Worm (Caenorhabditis elegans): ENCODE measurements around the gene gldi-11.

gldi-11 gene

DNA sequence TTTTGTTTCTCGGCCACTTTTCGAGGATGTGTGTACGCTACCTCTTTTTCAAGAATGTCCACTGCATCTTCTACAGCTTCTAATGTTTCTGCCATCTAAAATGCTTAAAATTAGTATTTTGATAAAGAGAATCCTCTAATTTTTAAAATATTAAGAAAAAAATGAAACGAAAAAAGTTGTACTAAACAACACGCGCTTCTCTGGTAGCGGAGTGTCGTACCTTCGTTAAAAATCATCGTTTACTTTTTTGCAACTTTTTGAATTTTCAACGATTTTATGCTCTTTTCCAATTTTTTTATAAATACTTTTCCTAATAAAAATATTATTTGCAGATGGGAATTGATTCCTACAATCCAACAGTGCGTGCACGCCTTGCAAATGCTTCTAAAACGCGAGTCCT, at the start of gene gldi-11, which contains the start of gene ZK546.2:
gldi-11 (minus strand) TSS at position 95 of the 400 bp plus-strand sequence.
ZK546.2 (plus strand) TSS at position 333 of the 400 bp plus-strand sequence.
- no peak for TF ChIP-seq nhr-77 (tag; optimal IDR thresholded peaks at IDR 0.05)
- TF ChIP-seq elt-3 (tag; optimal IDR thresholded peaks at IDR 0.05), result no peak
- no peak for TF ChIP-seq unc-62 (GFP tag; optimal IDR thresholded peaks at IDR 0.05)
- TF ChIP-seq ceh-82 (tag; optimal IDR thresholded peaks at IDR 0.05), result no peak
- no peak for TF ChIP-seq sem-4 (tag; optimal IDR thresholded peaks at IDR 0.05)
- TF ChIP-seq lsy-2 (tag; optimal IDR thresholded peaks at IDR 0.05), result peak in 1 of 2 experiments; percentile 29
- TF ChIP-seq lin-11 (tag; optimal IDR thresholded peaks at IDR 0.05), result no peak
- peak; percentile 49 for TF ChIP-seq ama-1 (optimal IDR thresholded peaks at IDR 0.05)
- no peak for TF ChIP-seq aly-2 (tag; optimal IDR thresholded peaks at IDR 0.05)
- TF ChIP-seq blmp-1 (tag; optimal IDR thresholded peaks at IDR 0.05; ENCODE audit: insufficient read depth), result no peak
- peak; percentile 27 for TF ChIP-seq unc-55 (GFP tag; optimal IDR thresholded peaks at IDR 0.05)
- TF ChIP-seq nhr-23 (tag; optimal IDR thresholded peaks at IDR 0.05), result no peak
- TF ChIP-seq nhr-11 (tag; optimal IDR thresholded peaks at IDR 0.05), result no peak
- TF ChIP-seq F13H6.1 (tag; optimal IDR thresholded peaks at IDR 0.05), result no peak
- no peak for TF ChIP-seq unc-39 (tag; optimal IDR thresholded peaks at IDR 0.05)
- TF ChIP-seq C34F6.9 (tag; optimal IDR thresholded peaks at IDR 0.05), result peak; percentile 39

DNA sequence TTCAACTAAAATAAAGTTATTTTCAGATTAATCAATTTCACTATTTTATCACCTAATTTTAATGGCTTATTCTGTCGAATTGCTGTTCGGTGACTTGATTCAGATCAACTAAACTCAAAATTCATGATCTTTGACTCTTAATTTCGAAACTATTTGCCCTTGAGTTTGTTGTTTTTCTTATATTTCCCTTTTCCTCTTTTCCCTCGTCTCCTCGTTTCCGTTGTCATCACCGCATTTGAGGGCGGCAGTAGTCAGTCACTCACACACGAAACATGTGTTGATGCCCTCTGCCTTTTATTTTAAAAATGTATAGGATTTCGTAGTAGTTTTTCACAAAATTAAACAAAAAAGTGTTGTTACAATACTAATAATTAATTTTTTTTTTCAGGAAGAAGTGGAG, 49.4 kb upstream of the gldi-11 start, which contains the start of gene rnh-1.0:
rnh-1.0 (plus strand) TSS at position 389 of the 400 bp plus-strand sequence.
- TF ChIP-seq C34F6.9 (tag; optimal IDR thresholded peaks at IDR 0.05) (peak; percentile 35), nhr-129 (tag; optimal IDR thresholded peaks at IDR 0.05) (peak; percentile 31), sem-4 (tag; optimal IDR thresholded peaks at IDR 0.05) (no peak)

DNA sequence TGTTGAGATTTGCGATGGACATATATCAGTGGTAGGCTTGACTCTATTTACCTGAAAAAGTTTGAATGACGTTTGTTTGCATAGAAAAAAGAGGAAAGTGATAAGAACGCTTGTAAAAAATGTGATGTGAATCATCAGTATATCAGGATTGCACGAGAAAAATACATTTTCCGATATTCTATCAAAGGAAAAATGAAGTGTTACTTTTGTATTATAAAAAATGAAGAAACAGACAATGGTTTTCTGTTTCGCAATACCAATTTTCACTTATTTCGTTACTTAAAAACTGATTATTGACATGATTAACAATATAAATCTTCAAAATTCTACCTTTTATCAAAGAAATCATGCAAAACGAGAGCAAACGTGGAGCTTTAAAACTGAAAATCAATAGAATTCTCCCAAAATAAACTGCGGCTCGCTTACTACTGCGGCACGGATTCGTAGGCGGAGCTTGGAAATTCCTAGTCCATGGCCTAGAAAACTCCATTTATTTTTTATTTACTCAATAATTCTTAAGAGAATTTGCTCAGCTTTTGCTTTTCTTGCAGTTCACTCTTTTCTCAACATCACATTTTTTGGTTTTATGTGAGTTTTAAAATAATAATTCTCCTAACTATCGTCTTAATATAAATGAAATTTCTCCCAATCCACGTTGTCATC, 48.1 kb upstream of the gldi-11 start, which contains the start of the genes eif-1 and vps-24:
eif-1 (minus strand) TSS at position 51 of the 663 bp plus-strand sequence.
vps-24 (plus strand) TSS at position 469 of the 663 bp plus-strand sequence.
- TF ChIP-seq C34F6.9 (tag; optimal IDR thresholded peaks at IDR 0.05) (peak; percentile 82), Y55F3AM.14 (GFP tag; optimal IDR thresholded peaks at IDR 0.05) (no peak), zag-1 (tag; optimal IDR thresholded peaks at IDR 0.05) (no peak), skn-1 (tag; optimal IDR thresholded peaks at IDR 0.05) (no peak), sma-9 (GFP tag; optimal IDR thresholded peaks at IDR 0.05) (peak; percentile 25), sma-9 (tag; optimal IDR thresholded peaks at IDR 0.05) (no peak), ztf-4 (tag; optimal IDR thresholded peaks at IDR 0.05) (no peak), ceh-82 (tag; optimal IDR thresholded peaks at IDR 0.05) (no peak), mbf-1 (tag; optimal IDR thresholded peaks at IDR 0.05) (no peak), alr-1 (tag; optimal IDR thresholded peaks at IDR 0.05) (no peak), mdl-1 (tag; optimal IDR thresholded peaks at IDR 0.05) (no peak), ztf-11 (tag; optimal IDR thresholded peaks at IDR 0.05) (no peak), lsy-2 (tag; optimal IDR thresholded peaks at IDR 0.05) (peak in 1 of 2 experiments; percentile 70), unc-62 (GFP tag; optimal IDR thresholded peaks at IDR 0.05) (no peak), lin-13 (GFP tag; optimal IDR thresholded peaks at IDR 0.05) (peak; percentile 53), nhr-77 (tag; optimal IDR thresholded peaks at IDR 0.05) (no peak), lin-11 (tag; optimal IDR thresholded peaks at IDR 0.05) (no peak), unc-55 (GFP tag; optimal IDR thresholded peaks at IDR 0.05) (peak; percentile 72), F13H6.1 (tag; optimal IDR thresholded peaks at IDR 0.05) (peak; percentile 30), ZK546.5 (tag; optimal IDR thresholded peaks at IDR 0.05) (no peak), lin-39 (tag; optimal IDR thresholded peaks at IDR 0.05) (no peak), egl-27 (tag; optimal IDR thresholded peaks at IDR 0.05) (no peak), sem-4 (tag; optimal IDR thresholded peaks at IDR 0.05) (no peak), unc-39 (tag; optimal IDR thresholded peaks at IDR 0.05) (no peak), nhr-12 (tag; optimal IDR thresholded peaks at IDR 0.05) (no peak), snpc-4 (tag; optimal IDR thresholded peaks at IDR 0.05) (peak; percentile 1), blmp-1 (tag; optimal IDR thresholded peaks at IDR 0.05; ENCODE audit: insufficient read depth) (peak; percentile 3), mab-5 (tag; optimal IDR thresholded peaks at IDR 0.05) (no peak), nhr-11 (tag; optimal IDR thresholded peaks at IDR 0.05) (no peak), nhr-6 (tag; optimal IDR thresholded peaks at IDR 0.05) (no peak), ama-1 (optimal IDR thresholded peaks at IDR 0.05) (no peak), nhr-23 (tag; optimal IDR thresholded peaks at IDR 0.05) (no peak), nhr-129 (tag; optimal IDR thresholded peaks at IDR 0.05) (peak; percentile 49), ceh-16 (tag; optimal IDR thresholded peaks at IDR 0.05) (no peak), crh-2 (tag; optimal IDR thresholded peaks at IDR 0.05) (peak; percentile 29), aly-2 (tag; optimal IDR thresholded peaks at IDR 0.05) (no peak), nhr-21 (tag; optimal IDR thresholded peaks at IDR 0.05) (no peak), elt-1 (tag; optimal IDR thresholded peaks at IDR 0.05) (no peak), sma-3 (GFP tag; optimal IDR thresholded peaks at IDR 0.05) (peak; percentile 4), peb-1 (tag; optimal IDR thresholded peaks at IDR 0.05) (no peak), nhr-25 (tag; optimal IDR thresholded peaks at IDR 0.05) (peak; percentile 20), gmeb-1 (tag; optimal IDR thresholded peaks at IDR 0.05) (peak; percentile 51), ztf-1 (GFP tag; conservative IDR thresholded peaks at IDR 0.05) (no peak), R02D3.7 (tag; optimal IDR thresholded peaks at IDR 0.05) (no peak), nhr-10 (tag; optimal IDR thresholded peaks at IDR 0.05) (no peak), dmd-4 (tag; optimal IDR thresholded peaks at IDR 0.05) (no peak)
